Fruit fly (Drosophila melanogaster) whole organism, prepupa: ENCODE measurements around the gene PGS1.

ENCODE experiments used
- Blimp-1 ChIP-seq: fragments of 200-800 bp; sonication (Bioruptor generic); optimal IDR thresholded peaks from 3 replicates; lab custom pipeline; 2017; ENCODE audit warnings: missing biosample characterization, missing genetic modification characterization, mild to moderate bottlenecking, moderate library complexity, missing genetic modification reagents
- CG10631 ChIP-seq: fragments of 200-800 bp; sonication (Bioruptor generic); optimal IDR thresholded peaks from 2 replicates; lab custom pipeline; 2016; ENCODE audit warnings: missing biosample characterization, missing genetic modification characterization
- CG10669 ChIP-seq: fragments of 200-800 bp; sonication (Bioruptor generic); optimal IDR thresholded peaks from 3 replicates; lab custom pipeline; 2018; ENCODE audit warnings: missing biosample characterization, mild to moderate bottlenecking, missing genetic modification characterization, moderate library complexity
- CG11294 ChIP-seq: fragments of 200-800 bp; sonication (Bioruptor generic); IDR thresholded peaks from 2 replicates; pipeline ENCODE4 v1.3.6; 2022; ENCODE audit warnings: missing biosample characterization, missing genetic modification characterization
- CG11762 ChIP-seq: fragments of 200-800 bp; sonication (Bioruptor generic); optimal IDR thresholded peaks from 3 replicates; lab custom pipeline; 2016; ENCODE audit warnings: missing biosample characterization, missing genetic modification characterization; ENCODE audit not compliant: insufficient read depth
- CG11902 ChIP-seq: fragments of 200-800 bp; sonication (Bioruptor generic); optimal IDR thresholded peaks from 3 replicates; lab custom pipeline; 2016; ENCODE audit warnings: missing biosample characterization, missing genetic modification characterization
- CG15336 ChIP-seq: fragments of 200-800 bp; sonication (Bioruptor generic); IDR thresholded peaks from 2 replicates; pipeline ENCODE4 v1.3.6; 2022; ENCODE audit warnings: missing biosample characterization, missing genetic modification characterization
- CG1621 ChIP-seq: fragments of 200-800 bp; sonication (Bioruptor generic); optimal IDR thresholded peaks from 3 replicates; lab custom pipeline; 2018; ENCODE audit warnings: missing biosample characterization, mild to moderate bottlenecking, missing genetic modification characterization
- CG16779 ChIP-seq: fragments of 200-800 bp; sonication (Bioruptor generic); optimal IDR thresholded peaks from 3 replicates; lab custom pipeline; 2017; ENCODE audit warnings: missing biosample characterization, mild to moderate bottlenecking, missing genetic modification characterization
- CG31627 ChIP-seq: fragments of 200-800 bp; sonication (Bioruptor generic); optimal IDR thresholded peaks from 3 replicates; lab custom pipeline; 2016; ENCODE audit warnings: missing biosample characterization, missing genetic modification characterization
- CG34406 ChIP-seq: fragments of 200-800 bp; sonication (Bioruptor generic); optimal IDR thresholded peaks from 3 replicates; lab custom pipeline; 2016; ENCODE audit warnings: missing biosample characterization, missing genetic modification characterization
- CG3919 ChIP-seq: fragments of 200-800 bp; sonication (Bioruptor generic); optimal IDR thresholded peaks from 3 replicates; lab custom pipeline; 2016; ENCODE audit warnings: missing biosample characterization, missing genetic modification characterization
- CG4318 ChIP-seq: fragments of 200-800 bp; sonication (Bioruptor generic); optimal IDR thresholded peaks from 3 replicates; lab custom pipeline; 2017; ENCODE audit warnings: missing biosample characterization, mild to moderate bottlenecking, missing genetic modification characterization
- CG6163 ChIP-seq: fragments of 200-800 bp; sonication (Bioruptor generic); IDR thresholded peaks from 3 replicates; pipeline ENCODE4 v1.3.6; 2022; ENCODE audit warnings: missing biosample characterization, missing genetic modification characterization
- CG6276 ChIP-seq: fragments of 200-800 bp; sonication (Bioruptor generic); optimal IDR thresholded peaks from 2 replicates; lab custom pipeline; 2017; ENCODE audit warnings: missing biosample characterization, mild to moderate bottlenecking, missing genetic modification characterization
- CG6792 ChIP-seq: fragments of 200-800 bp; sonication (Bioruptor generic); optimal IDR thresholded peaks from 3 replicates; lab custom pipeline; 2016; ENCODE audit warnings: missing biosample characterization, missing genetic modification characterization
- CG6808 ChIP-seq: fragments of 200-800 bp; sonication (Bioruptor generic); optimal IDR thresholded peaks from 3 replicates; lab custom pipeline; 2017; ENCODE audit warnings: missing biosample characterization, missing genetic modification characterization, mild to moderate bottlenecking, moderate library complexity, missing genetic modification reagents
- CG7368 ChIP-seq: fragments of 200-800 bp; sonication (Bioruptor generic); optimal IDR thresholded peaks from 3 replicates; lab custom pipeline; 2016; ENCODE audit warnings: missing biosample characterization, missing genetic modification characterization
- CG8119 ChIP-seq: fragments of 200-800 bp; sonication (Bioruptor generic); IDR thresholded peaks from 3 replicates; pipeline ENCODE4 v1.3.6; 2022; ENCODE audit warnings: missing biosample characterization, missing genetic modification characterization
- CG8319 ChIP-seq: fragments of 200-800 bp; sonication (Bioruptor generic); optimal IDR thresholded peaks from 3 replicates; lab custom pipeline; 2016; ENCODE audit warnings: missing biosample characterization, missing genetic modification characterization
- CG8632 ChIP-seq: fragments of 200-800 bp; sonication (Bioruptor generic); optimal IDR thresholded peaks from 3 replicates; lab custom pipeline; 2016; ENCODE audit warnings: missing biosample characterization, missing genetic modification characterization
- CG9139 ChIP-seq: fragments of 200-800 bp; sonication (Bioruptor generic); optimal IDR thresholded peaks from 3 replicates; lab custom pipeline; 2017; ENCODE audit warnings: missing biosample characterization, mild to moderate bottlenecking, missing genetic modification characterization
- Eip75B ChIP-seq: fragments of 200-800 bp; sonication (Bioruptor generic); optimal IDR thresholded peaks from 3 replicates; lab custom pipeline; 2016; ENCODE audit warnings: missing biosample characterization, missing genetic modification characterization
- Eip78C ChIP-seq: fragments of 200-800 bp; sonication (Bioruptor generic); peaks from one replicate; lab custom pipeline; 2016; ENCODE audit warnings: missing biosample characterization, missing genetic modification characterization
- Eip93F ChIP-seq: fragments of 200-800 bp; sonication (Bioruptor generic); optimal IDR thresholded peaks from 2 replicates; lab custom pipeline; 2016; ENCODE audit warnings: missing biosample characterization, mild to moderate bottlenecking, missing genetic modification characterization
- Gug ChIP-seq: fragments of 200-800 bp; sonication (Bioruptor generic); IDR thresholded peaks from 2 replicates; pipeline ENCODE4 v1.3.6; 2022; ENCODE audit warnings: missing biosample characterization, missing genetic modification characterization
- Hr39 ChIP-seq: fragments of 200-800 bp; sonication (Bioruptor generic); optimal IDR thresholded peaks from 2 replicates; lab custom pipeline; 2016; ENCODE audit warnings: missing biosample characterization, missing genetic modification characterization
- Hr4 ChIP-seq: fragments of 200-800 bp; sonication (Bioruptor generic); optimal IDR thresholded peaks from 3 replicates; lab custom pipeline; 2016; ENCODE audit warnings: missing biosample characterization, missing genetic modification characterization
- Lpt ChIP-seq: fragments of 200-800 bp; sonication (Bioruptor generic); optimal IDR thresholded peaks from 3 replicates; lab custom pipeline; 2016; ENCODE audit warnings: missing biosample characterization, missing genetic modification characterization
- OdsH ChIP-seq: fragments of 200-800 bp; sonication (Bioruptor generic); optimal IDR thresholded peaks from 3 replicates; lab custom pipeline; 2016; ENCODE audit warnings: missing biosample characterization, missing genetic modification characterization
- Sox102F ChIP-seq: fragments of 200-800 bp; sonication (Bioruptor generic); optimal IDR thresholded peaks from 2 replicates; lab custom pipeline; 2016; ENCODE audit warnings: missing biosample characterization, mild to moderate bottlenecking, missing genetic modification characterization
- Sox14 ChIP-seq: fragments of 200-800 bp; sonication (Bioruptor generic); optimal IDR thresholded peaks from 3 replicates; lab custom pipeline; 2016; ENCODE audit warnings: missing biosample characterization, missing genetic modification characterization
- Sox15 ChIP-seq: fragments of 200-800 bp; sonication (Bioruptor generic); optimal IDR thresholded peaks from 3 replicates; lab custom pipeline; 2016; ENCODE audit warnings: missing biosample characterization, missing genetic modification characterization
- achi ChIP-seq: fragments of 200-800 bp; sonication (Bioruptor generic); optimal IDR thresholded peaks from 3 replicates; lab custom pipeline; 2016; ENCODE audit warnings: missing biosample characterization, missing genetic modification characterization
- acj6 ChIP-seq: fragments of 200-800 bp; sonication (Bioruptor generic); optimal IDR thresholded peaks from 3 replicates; lab custom pipeline; 2016; ENCODE audit warnings: missing biosample characterization, missing genetic modification characterization
- dac ChIP-seq: fragments of 200-800 bp; sonication (Bioruptor generic); optimal IDR thresholded peaks from 2 replicates; lab custom pipeline; 2017; ENCODE audit warnings: missing biosample characterization, mild to moderate bottlenecking, missing genetic modification characterization
- eg ChIP-seq: fragments of 200-800 bp; sonication (Bioruptor generic); IDR thresholded peaks from 3 replicates; pipeline ENCODE4 v1.3.6; 2022; ENCODE audit warnings: missing biosample characterization, missing genetic modification characterization
- esn ChIP-seq: fragments of 200-800 bp; sonication (Bioruptor generic); optimal IDR thresholded peaks from 2 replicates; lab custom pipeline; 2016; ENCODE audit warnings: missing biosample characterization, mild to moderate bottlenecking, missing genetic modification characterization, moderate library complexity
- fd59A ChIP-seq: fragments of 200-800 bp; sonication (Bioruptor generic); optimal IDR thresholded peaks from 2 replicates; lab custom pipeline; 2017; ENCODE audit warnings: missing biosample characterization, mild to moderate bottlenecking, missing genetic modification characterization, missing genetic modification reagents
- fd85E ChIP-seq: fragments of 200-800 bp; sonication (Bioruptor generic); optimal IDR thresholded peaks from 3 replicates; lab custom pipeline; 2016; ENCODE audit warnings: missing biosample characterization, missing genetic modification characterization
- fkh ChIP-seq: fragments of 200-800 bp; sonication (Bioruptor generic); optimal IDR thresholded peaks from 3 replicates; lab custom pipeline; 2017; ENCODE audit warnings: missing biosample characterization, mild to moderate bottlenecking, missing genetic modification characterization, moderate library complexity
- net ChIP-seq: fragments of 200-800 bp; sonication (Bioruptor generic); optimal IDR thresholded peaks from 3 replicates; lab custom pipeline; 2016; ENCODE audit warnings: missing biosample characterization, missing genetic modification characterization
- pdm3 ChIP-seq: fragments of 200-800 bp; sonication (Bioruptor generic); optimal IDR thresholded peaks from 3 replicates; lab custom pipeline; 2016; ENCODE audit warnings: missing biosample characterization, missing genetic modification characterization
- spab ChIP-seq: fragments of 200-800 bp; sonication (Bioruptor generic); optimal IDR thresholded peaks from 2 replicates; lab custom pipeline; 2017; ENCODE audit warnings: missing biosample characterization, mild to moderate bottlenecking, missing genetic modification characterization, missing genetic modification reagents
- svp ChIP-seq: fragments of 200-800 bp; sonication (Bioruptor generic); peaks from one replicate; lab custom pipeline; 2016; ENCODE audit warnings: missing biosample characterization, missing genetic modification characterization
- topi ChIP-seq: fragments of 200-800 bp; sonication (Bioruptor generic); optimal IDR thresholded peaks from 3 replicates; lab custom pipeline; 2016; ENCODE audit warnings: missing biosample characterization, missing genetic modification characterization
- vri ChIP-seq: fragments of 200-800 bp; sonication (Bioruptor generic); optimal IDR thresholded peaks from 3 replicates; lab custom pipeline; 2016; ENCODE audit warnings: missing biosample characterization, mild to moderate bottlenecking, missing genetic modification characterization

The PGS1 gene

dm6 chr3R:18743270-18743922, 2.4 kb downstream of the PGS1 start, which contains the start of gene Mekk1 (continued):
- TF ChIP-seq CG1621 (tag; lab: Kevin White, UChicago) (no peak), CG8632 (GFP tag; lab: Kevin White, UChicago) (no peak), Eip93F (GFP tag; lab: Kevin White, UChicago) (no peak), dac (GFP tag; lab: Kevin White, UChicago) (no peak), CG7368 (GFP tag; lab: Kevin White, UChicago) (peak; percentile 19), esn (peak; percentile 67), CG6792 (GFP tag; lab: Kevin White, UChicago) (peak; percentile 9), Gug (GFP tag; lab: Robert Waterston, UW) (0 out of 2 replicates have a peak, but pooled peaks have one; percentile 30), fkh (GFP tag; lab: Kevin White, UChicago) (no peak), CG4318 (peak; percentile 13), CG6808 (GFP tag; lab: Kevin White, UChicago) (peak; percentile 58), fd85E (GFP tag; lab: Kevin White, UChicago) (no peak), Hr39 (GFP tag; lab: Kevin White, UChicago) (peak; percentile 61), CG3919 (peak; percentile 39), topi (GFP tag; lab: Kevin White, UChicago) (peak; percentile 23), achi (GFP tag; lab: Kevin White, UChicago) (peak; percentile 45), CG11294 (GFP tag; lab: Robert Waterston, UW) (no peak), spab (GFP tag; lab: Kevin White, UChicago) (peak; percentile 4), CG11762 (GFP tag; lab: Kevin White, UChicago) (peak; percentile 22), CG31627 (GFP tag; lab: Kevin White, UChicago) (peak; percentile 59), net (GFP tag; lab: Kevin White, UChicago) (peak; percentile 7), Blimp-1 (no peak), fd59A (GFP tag; lab: Kevin White, UChicago) (peak; percentile 24), Lpt (peak; percentile 9), CG9139 (GFP tag; lab: Kevin White, UChicago) (no peak), CG8319 (GFP tag; lab: Kevin White, UChicago) (peak; percentile 30)

DNA sequence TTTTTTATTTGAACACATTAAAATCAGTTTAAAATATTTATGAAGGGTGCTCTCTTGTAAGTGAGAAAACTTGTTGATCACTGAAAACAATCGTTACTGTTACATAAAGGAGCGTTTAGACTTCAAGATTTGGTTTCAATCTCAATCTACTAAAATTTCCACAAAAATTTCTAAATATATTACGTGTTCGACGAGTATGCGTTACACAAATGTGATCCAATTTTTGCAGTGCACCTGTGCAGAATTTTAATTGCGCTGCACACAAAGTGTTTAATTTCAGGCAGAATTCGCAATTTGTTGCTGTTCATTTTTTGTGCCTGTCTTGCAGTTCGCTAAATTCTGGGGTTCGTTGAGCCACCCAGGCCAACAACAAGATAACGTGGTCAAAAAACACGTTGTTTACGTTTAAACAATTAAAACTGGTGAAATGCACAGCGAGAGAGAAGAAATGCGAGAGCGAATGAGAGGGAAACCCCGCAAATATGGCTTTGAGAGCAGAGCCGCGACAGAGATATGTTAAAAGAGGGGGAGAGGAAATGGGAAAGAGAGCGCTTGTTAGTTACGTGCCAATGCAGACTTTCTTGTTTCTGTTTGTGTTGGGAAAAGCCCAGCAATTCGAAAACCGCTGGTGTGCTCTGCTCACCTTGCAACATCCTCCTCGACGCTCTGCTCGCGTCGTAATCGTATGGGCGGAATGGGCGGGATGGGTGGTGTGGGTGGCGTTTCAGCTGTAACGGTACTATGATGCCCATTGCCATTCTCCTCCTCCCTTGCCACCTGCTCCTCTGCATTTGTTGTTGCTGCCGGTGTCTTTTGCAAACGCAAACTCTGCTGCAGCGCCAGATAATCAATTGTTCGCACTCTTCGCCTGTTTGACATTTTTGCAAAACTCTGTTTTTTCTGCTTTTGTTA, 3.2 kb downstream of the PGS1 start:
- TF ChIP-seq CG10669 (GFP tag; lab: Kevin White, UChicago) (peak; percentile 30), CG3919 (peak; percentile 52), Blimp-1 (no peak), CG6276 (peak; percentile 18), Sox14 (GFP tag; lab: Kevin White, UChicago) (peak; percentile 75), svp (GFP tag; lab: Kevin White, UChicago) (peak; percentile 71), acj6 (GFP tag; lab: Kevin White, UChicago) (peak; percentile 46), CG34406 (GFP tag; lab: Kevin White, UChicago) (peak; percentile 21), esn (peak; percentile 65), CG11902 (GFP tag; lab: Kevin White, UChicago) (peak; percentile 14), Hr39 (GFP tag; lab: Kevin White, UChicago) (peak; percentile 64), Hr4 (GFP tag; lab: Kevin White, UChicago) (peak; percentile 56), OdsH (GFP tag; lab: Kevin White, UChicago) (peak; percentile 49), Sox102F (peak; percentile 65), topi (GFP tag; lab: Kevin White, UChicago) (peak; percentile 79), CG6163 (peak; percentile 46; the same call in 2 of the 3 replicates), Eip93F (GFP tag; lab: Kevin White, UChicago) (peak; percentile 30), CG10631 (GFP tag; lab: Kevin White, UChicago) (peak; percentile 41), Eip78C (peak; percentile 75), pdm3 (GFP tag; lab: Kevin White, UChicago) (peak; percentile 62), eg (GFP tag; lab: Robert Waterston, UW) (peak; percentile 46; the same call in 1 of the 3 replicates), CG15336 (GFP tag; lab: Robert Waterston, UW) (peak; percentile 64), Eip75B (GFP tag; lab: Kevin White, UChicago) (peak; percentile 52), CG16779 (tag; lab: Kevin White, UChicago) (peak; percentile 1), CG6808 (GFP tag; lab: Kevin White, UChicago) (no peak), vri (GFP tag; lab: Kevin White, UChicago) (peak; percentile 63), Sox15 (GFP tag; lab: Kevin White, UChicago) (no peak), CG8119 (no peak), CG4318 (peak; percentile 39)
